Worm (Caenorhabditis elegans) whole organism, young adult: ENCODE data around the gene cua-1.
A peak's percentile ranks its signal among the peaks of the same experiment; 100 is the strongest.
"Not testable (repeated sequence)": the region's sequence is repeated elsewhere in the genome, so short reads cannot be mapped to it uniquely, and the experiment has no call there.

Experiments
- B0336.3 ChIP-seq: fragments of 200-800 bp; sonication (Bioruptor generic); IDR thresholded peaks from 2 replicates; pipeline ENCODE4 v1.3.6; 2022; ENCODE audit warnings: missing genetic modification characterization, missing compliant biosample characterization
- F37B4.10 ChIP-seq: fragments of 200-800 bp; sonication (Bioruptor generic); IDR thresholded peaks from 2 replicates; pipeline ENCODE4 v1.3.6; 2022; ENCODE audit warnings: missing genetic modification characterization, missing compliant biosample characterization
- Y67H2A.10 ChIP-seq: fragments of 200-800 bp; sonication (Bioruptor generic); conservative IDR thresholded peaks from 2 replicates; pipeline ENCODE4 v1.3.6; 2022; ENCODE audit warnings: missing genetic modification reagents, missing genetic modification characterization, missing compliant biosample characterization
- akir-1 ChIP-seq: fragments of 200-800 bp; sonication (Bioruptor generic); optimal IDR thresholded peaks from 2 replicates; lab custom pipeline; 2018; ENCODE audit warnings: mild to moderate bottlenecking, missing genetic modification characterization, moderate library complexity, missing compliant biosample characterization
- dpl-1 ChIP-seq: fragments of 150-350 bp; optimal IDR thresholded peaks from 2 replicates; lab custom pipeline; 2014; ENCODE audit warnings: missing biosample characterization, missing genetic modification reagents, missing genetic modification characterization
- hmg-20 ChIP-seq: fragments of 200-800 bp; sonication (Bioruptor generic); IDR thresholded peaks from 2 replicates; pipeline ENCODE4 v1.3.6; 2022; ENCODE audit warnings: missing genetic modification reagents, missing genetic modification characterization, missing compliant biosample characterization
- hrde-1 ChIP-seq: sonication (generic microtip); optimal IDR thresholded peaks from 2 replicates; lab custom pipeline; 2016; ENCODE audit warnings: missing genetic modification characterization, mild to moderate bottlenecking, missing compliant biosample characterization, moderate library complexity, missing genotype, missing genetic modification reagents, borderline replicate concordance
- nfya-1 ChIP-seq: sonication (generic microtip); optimal IDR thresholded peaks from 2 replicates; lab custom pipeline; 2017; ENCODE audit warnings: antibody characterized with exemption, missing compliant biosample characterization, missing genetic modification characterization, borderline replicate concordance; ENCODE audit not compliant: insufficient read depth
- nfyb-1 ChIP-seq: fragments of 200-800 bp; sonication (Bioruptor generic); IDR thresholded peaks from 2 replicates; pipeline ENCODE4 v1.3.6; 2022; ENCODE audit warnings: missing genetic modification reagents, missing genetic modification characterization, missing compliant biosample characterization
- nhr-179 ChIP-seq: sonication (generic microtip); optimal IDR thresholded peaks from 2 replicates; lab custom pipeline; 2016; ENCODE audit warnings: mild to moderate bottlenecking, missing genetic modification characterization, missing compliant biosample characterization
- snpc-1.1 ChIP-seq: sonication (generic microtip); optimal IDR thresholded peaks from 2 replicates; lab custom pipeline; 2017; ENCODE audit warnings: missing genetic modification characterization, mild to moderate bottlenecking, missing compliant biosample characterization, antibody characterized with exemption, moderate library complexity, missing genotype, missing genetic modification reagents; ENCODE audit not compliant: insufficient read depth
- ztf-18 ChIP-seq: sonication (generic microtip); optimal IDR thresholded peaks from 2 replicates; lab custom pipeline; 2016; ENCODE audit warnings: missing genotype, mild to moderate bottlenecking, missing genetic modification characterization, missing compliant biosample characterization
- ztf-25 ChIP-seq: fragments of 200-800 bp; sonication (Bioruptor generic); IDR thresholded peaks from 2 replicates; pipeline ENCODE4 v1.3.6; 2022; ENCODE audit warnings: missing genetic modification reagents, missing genetic modification characterization, missing compliant biosample characterization
- ztf-26 ChIP-seq: sonication (generic microtip); optimal IDR thresholded peaks from 2 replicates; lab custom pipeline; 2017; ENCODE audit warnings: missing genetic modification characterization, missing compliant biosample characterization

ce11 chrIII:13447439-13447838 is 7.7 kb downstream of the cua-1 start:
- TF ChIP-seq ztf-25 (GFP tag; lab: Robert Waterston, UW); ztf-26 (tag; lab: Kevin White, UChicago); nfya-1 (tag; lab: Kevin White, UChicago); ztf-18; hmg-20 (GFP tag; lab: Robert Waterston, UW); nhr-179 (tag; lab: Kevin White, UChicago); snpc-1.1; akir-1 (GFP tag; lab: Kevin White, UChicago); dpl-1; F37B4.10; B0336.3 (GFP tag; lab: Robert Waterston, UW); hrde-1 (tag; lab: Kevin White, UChicago): not testable (repeated sequence)
- peak; percentile 87 for TF ChIP-seq nfyb-1 (GFP tag; lab: Robert Waterston, UW)
- peak; percentile 65; the same call in 1 of the 2 replicates for TF ChIP-seq Y67H2A.10
